Worm (Caenorhabditis elegans) whole organism, young adult: Measurements from ENCODE around the gene clc-20.

Experiments
- B0035.1 ChIP-seq: sonication (generic microtip); optimal IDR thresholded peaks from 2 replicates; lab custom pipeline; 2016; ENCODE audit warnings: missing genetic modification characterization, mild to moderate bottlenecking, missing compliant biosample characterization, missing genotype, missing genetic modification reagents
- B0336.3 ChIP-seq: fragments of 200-800 bp; sonication (Bioruptor generic); IDR thresholded peaks from 2 replicates; pipeline ENCODE4 v1.3.6; 2022; ENCODE audit warnings: missing genetic modification characterization, missing compliant biosample characterization
- F10E7.11 ChIP-seq: sonication (generic microtip); optimal IDR thresholded peaks from 2 replicates; lab custom pipeline; 2017; ENCODE audit warnings: mild to moderate bottlenecking, missing genetic modification characterization, moderate library complexity, missing compliant biosample characterization
- F23B12.7 ChIP-seq: sonication (generic microtip); optimal IDR thresholded peaks from 2 replicates; lab custom pipeline; 2017; ENCODE audit warnings: missing genetic modification characterization, mild to moderate bottlenecking, missing compliant biosample characterization, antibody characterized with exemption, moderate library complexity; ENCODE audit not compliant: insufficient read depth
- F33H1.4 ChIP-seq: fragments of 200-800 bp; sonication (Bioruptor generic); IDR thresholded peaks from 2 replicates; pipeline ENCODE4 v1.3.6; 2022; ENCODE audit warnings: missing genetic modification reagents, missing genetic modification characterization, missing compliant biosample characterization
- F39B2.1 ChIP-seq: fragments of 200-800 bp; sonication (Bioruptor generic); IDR thresholded peaks from 2 replicates; pipeline ENCODE4 v1.3.6; 2022; ENCODE audit warnings: missing genetic modification reagents, missing genetic modification characterization, missing compliant biosample characterization
- F55B11.4 ChIP-seq: sonication (generic microtip); optimal IDR thresholded peaks from 2 replicates; lab custom pipeline; 2016; ENCODE audit warnings: missing compliant biosample characterization, missing genetic modification characterization, borderline replicate concordance; ENCODE audit not compliant: insufficient read depth
- K11D2.4 ChIP-seq: fragments of 200-800 bp; sonication (Bioruptor generic); IDR thresholded peaks from 2 replicates; pipeline ENCODE4 v1.3.6; 2022; ENCODE audit warnings: missing genetic modification reagents, missing genetic modification characterization, missing compliant biosample characterization
- T07F8.4 ChIP-seq: sonication (generic microtip); optimal IDR thresholded peaks from 2 replicates; lab custom pipeline; 2016; ENCODE audit warnings: mild to moderate bottlenecking, missing genetic modification characterization, moderate library complexity, missing compliant biosample characterization
- aptf-2 ChIP-seq: fragments of 200-800 bp; sonication (Bioruptor generic); conservative IDR thresholded peaks from 2 replicates; pipeline ENCODE4 v1.3.6; 2022; ENCODE audit warnings: missing genetic modification reagents, missing genetic modification characterization, missing compliant biosample characterization
- attf-3 ChIP-seq: fragments of 200-800 bp; sonication (Bioruptor generic); conservative IDR thresholded peaks from 2 replicates; pipeline ENCODE4 v1.3.6; 2022; ENCODE audit warnings: missing genetic modification reagents, missing genetic modification characterization, missing compliant biosample characterization
- bed-1 ChIP-seq: fragments of 200-800 bp; sonication (Bioruptor generic); IDR thresholded peaks from 2 replicates; pipeline ENCODE4 v1.3.6; 2022; ENCODE audit warnings: missing genetic modification reagents, missing genetic modification characterization, missing compliant biosample characterization
- ceh-100 ChIP-seq: fragments of 200-800 bp; sonication (Bioruptor generic); IDR thresholded peaks from 2 replicates; pipeline ENCODE4 v1.3.6; 2022; ENCODE audit warnings: missing genetic modification reagents, missing genetic modification characterization, missing compliant biosample characterization
- ceh-27 ChIP-seq: fragments of 200-800 bp; sonication (Bioruptor generic); optimal IDR thresholded peaks from 2 replicates; lab custom pipeline; 2018; ENCODE audit warnings: mild to moderate bottlenecking, missing genetic modification characterization, moderate library complexity, missing compliant biosample characterization
- ceh-79 ChIP-seq: sonication (generic microtip); optimal IDR thresholded peaks from 2 replicates; lab custom pipeline; 2017; ENCODE audit warnings: mild to moderate bottlenecking, missing genetic modification characterization, missing compliant biosample characterization
- chd-7 ChIP-seq: sonication (generic microtip); optimal IDR thresholded peaks from 2 replicates; lab custom pipeline; 2016; ENCODE audit warnings: mild to moderate bottlenecking, missing genetic modification characterization, moderate library complexity, missing compliant biosample characterization
- dox-1 ChIP-seq: fragments of 200-800 bp; sonication (Bioruptor generic); IDR thresholded peaks from 2 replicates; pipeline ENCODE4 v1.3.6; 2022; ENCODE audit warnings: missing genetic modification reagents, missing genetic modification characterization, missing compliant biosample characterization
- efl-1 ChIP-seq: fragments of 150-350 bp; optimal IDR thresholded peaks from 2 replicates; lab custom pipeline; 2014; ENCODE audit warnings: missing biosample characterization, missing genetic modification reagents, missing genetic modification characterization
- egrh-3 ChIP-seq: fragments of 200-800 bp; sonication (Bioruptor generic); IDR thresholded peaks from 2 replicates; pipeline ENCODE4 v1.3.6; 2022; ENCODE audit warnings: missing genetic modification reagents, missing genetic modification characterization, missing compliant biosample characterization
- ets-4 ChIP-seq: fragments of 200-800 bp; sonication (Bioruptor generic); optimal IDR thresholded peaks from 2 replicates; lab custom pipeline; 2018; ENCODE audit warnings: mild to moderate bottlenecking, missing genetic modification characterization, missing compliant biosample characterization
- him-1 ChIP-seq: sonication (generic microtip); optimal IDR thresholded peaks from 2 replicates; lab custom pipeline; 2016; ENCODE audit warnings: missing genotype, missing genetic modification reagents, missing genetic modification characterization, missing compliant biosample characterization
- hrde-1 ChIP-seq: sonication (generic microtip); optimal IDR thresholded peaks from 2 replicates; lab custom pipeline; 2016; ENCODE audit warnings: missing genetic modification characterization, mild to moderate bottlenecking, missing compliant biosample characterization, moderate library complexity, missing genotype, missing genetic modification reagents, borderline replicate concordance
- lin-26 ChIP-seq: fragments of 200-800 bp; sonication (Bioruptor generic); IDR thresholded peaks from 2 replicates; pipeline ENCODE4 v1.3.6; 2022; ENCODE audit warnings: missing genetic modification reagents, missing genetic modification characterization, missing compliant biosample characterization
- lin-35 ChIP-seq, 3 experiments: fragments of 150-350 bp in 2 of 3; sonication (generic microtip) in 1 of 3; optimal IDR thresholded peaks; 2 replicates each; lab custom pipeline; 2014 to 2018; ENCODE audit warnings: missing biosample characterization in 3 of 3, missing genetic modification characterization in 3 of 3, missing genetic modification reagents in 3 of 3
- lsy-27 ChIP-seq: sonication (generic microtip); optimal IDR thresholded peaks from 2 replicates; lab custom pipeline; 2017; ENCODE audit warnings: missing genetic modification characterization, mild to moderate bottlenecking, missing compliant biosample characterization, antibody characterized with exemption, missing genotype, borderline replicate concordance; ENCODE audit not compliant: insufficient read depth
- madf-6 ChIP-seq: fragments of 200-800 bp; sonication (Bioruptor generic); IDR thresholded peaks from 2 replicates; pipeline ENCODE4 v1.3.6; 2022; ENCODE audit warnings: missing genetic modification reagents, missing genetic modification characterization, missing compliant biosample characterization
- madf-8 ChIP-seq: fragments of 200-800 bp; sonication (Bioruptor generic); conservative IDR thresholded peaks from 2 replicates; pipeline ENCODE4 v1.3.6; 2022; ENCODE audit warnings: missing genetic modification reagents, missing genetic modification characterization, missing compliant biosample characterization
- mcd-1 ChIP-seq: fragments of 200-800 bp; sonication (Bioruptor generic); IDR thresholded peaks from 2 replicates; pipeline ENCODE4 v1.3.6; 2022; ENCODE audit warnings: missing genetic modification reagents, missing genetic modification characterization, missing compliant biosample characterization
- mel-28 ChIP-seq: sonication (generic microtip); optimal IDR thresholded peaks from 2 replicates; lab custom pipeline; 2016; ENCODE audit warnings: borderline replicate concordance, mild to moderate bottlenecking, missing genetic modification characterization, missing compliant biosample characterization
- mes-4 ChIP-seq: sonication (generic microtip); optimal IDR thresholded peaks from 2 replicates; lab custom pipeline; 2016; ENCODE audit warnings: missing genotype, missing genetic modification characterization, missing compliant biosample characterization
- nhr-120 ChIP-seq: fragments of 200-800 bp; sonication (Bioruptor generic); IDR thresholded peaks from 2 replicates; pipeline ENCODE4 v1.3.6; 2022; ENCODE audit warnings: missing genetic modification characterization, missing compliant biosample characterization
- nhr-80 ChIP-seq: sonication (generic microtip); optimal IDR thresholded peaks from 2 replicates; lab custom pipeline; 2016; ENCODE audit warnings: missing genetic modification characterization, missing compliant biosample characterization
- pha-4 ChIP-seq: fragments of 150-350 bp; sonication (generic microtip); optimal IDR thresholded peaks from 2 replicates; lab custom pipeline; 2014; ENCODE audit warnings: missing biosample characterization, missing genetic modification reagents, missing genetic modification characterization
- sea-2 ChIP-seq: fragments of 200-800 bp; sonication (Bioruptor generic); IDR thresholded peaks from 2 replicates; pipeline ENCODE4 v1.3.6; 2022; ENCODE audit warnings: missing genetic modification characterization, missing compliant biosample characterization
- snpc-1.1 ChIP-seq: sonication (generic microtip); optimal IDR thresholded peaks from 2 replicates; lab custom pipeline; 2017; ENCODE audit warnings: missing genetic modification characterization, mild to moderate bottlenecking, missing compliant biosample characterization, antibody characterized with exemption, moderate library complexity, missing genotype, missing genetic modification reagents; ENCODE audit not compliant: insufficient read depth
- snpc-3.4 ChIP-seq: sonication (generic microtip); optimal IDR thresholded peaks from 2 replicates; lab custom pipeline; 2017; ENCODE audit warnings: missing genetic modification characterization, mild to moderate bottlenecking, missing compliant biosample characterization, antibody characterized with exemption, moderate library complexity, missing genotype, missing genetic modification reagents
- unc-62 ChIP-seq: fragments of 150-350 bp; optimal IDR thresholded peaks from 2 replicates; lab custom pipeline; 2014; ENCODE audit warnings: missing biosample characterization, missing genetic modification reagents, missing genetic modification characterization
- xnd-1 ChIP-seq: sonication (generic microtip); optimal IDR thresholded peaks from 2 replicates; lab custom pipeline; 2016; ENCODE audit warnings: missing genotype, missing genetic modification reagents, missing genetic modification characterization, missing compliant biosample characterization
- zfh-2 ChIP-seq: fragments of 200-800 bp; sonication (Bioruptor generic); conservative IDR thresholded peaks from 2 replicates; pipeline ENCODE4 v1.3.6; 2022; ENCODE audit warnings: missing genetic modification reagents, missing genetic modification characterization, missing compliant biosample characterization

clc-20 gene

ce11 chrIII:845485-845884 lies 26.9 kb upstream of the clc-20 start, which contains the start of gene K02F3.2 (continued):
- TF ChIP-seq F55B11.4 (tag; lab: Kevin White, UChicago) (no peak), nhr-80 (tag; lab: Kevin White, UChicago) (peak; percentile 48), pha-4 (no peak)

- peak; percentile 10 for TF ChIP-seq ceh-79 (tag; lab: Kevin White, UChicago)
- peak; percentile 27 for TF ChIP-seq efl-1 (GFP tag; lab: Kevin White, UChicago)
- no peak for TF ChIP-seq F39B2.1
- no peak for TF ChIP-seq mcd-1 (GFP tag; lab: Robert Waterston, UW)
- TF ChIP-seq madf-6: peak; percentile 14; the same call in 1 of the 2 replicates
- peak; percentile 35 for TF ChIP-seq snpc-3.4 (tag; lab: Kevin White, UChicago)
- TF ChIP-seq, all 124 proteins: peak for 4
These were observed 20.1 kb upstream of the clc-20 start, which contains the start of gene moma-1 for ce11 chrIII:852296-852695. TSS of gene moma-1 (minus strand) at chrIII:852396.

- TF ChIP-seq unc-62 (GFP tag; lab: Kevin White, UChicago): no peak
- no peak for TF ChIP-seq ceh-100
- TF ChIP-seq dox-1 (GFP tag; lab: Robert Waterston, UW): no peak
- peak; percentile 73; the same call in 1 of the 2 replicates for TF ChIP-seq egrh-3 (GFP tag; lab: Robert Waterston, UW)
- TF ChIP-seq lin-35 (GFP tag; optimal IDR thresholded peaks at IDR 0.05; lab: Kevin White, UChicago): no peak
- TF ChIP-seq efl-1 (GFP tag; lab: Kevin White, UChicago): no peak
- no peak for TF ChIP-seq chd-7 (tag; lab: Kevin White, UChicago)
- TF ChIP-seq mel-28 (tag; lab: Kevin White, UChicago): no peak
- TF ChIP-seq ets-4 (GFP tag; lab: Kevin White, UChicago): no peak
- TF ChIP-seq madf-8 (GFP tag; lab: Robert Waterston, UW): no peak
- peak; percentile 91 for TF ChIP-seq zfh-2 (GFP tag; lab: Robert Waterston, UW)
These were observed 19.0 kb upstream of the clc-20 start for ce11 chrIII:853414-853813.

ce11 chrIII:853859-854359 lies 18.5 kb upstream of the clc-20 start, which contains the start of the genes rnp-5 and tag-51:
TSS of gene rnp-5 (minus strand) at chrIII:853909.
TSS of gene tag-51 (plus strand) at chrIII:854221.
- no peak for TF ChIP-seq aptf-2 (GFP tag; lab: Robert Waterston, UW)
- TF ChIP-seq B0336.3: no peak
- TF ChIP-seq lin-26 (GFP tag; lab: Robert Waterston, UW): no peak
- peak; percentile 89 for TF ChIP-seq attf-3 (GFP tag; lab: Robert Waterston, UW)
- no peak for TF ChIP-seq hrde-1 (tag; lab: Kevin White, UChicago)
- no peak for TF ChIP-seq F10E7.11 (tag; lab: Kevin White, UChicago)
- TF ChIP-seq pha-4: no peak
- no peak for TF ChIP-seq ceh-27

ce11 chrIII:856260-856659 lies 16.1 kb upstream of the clc-20 start, which contains the start of gene K02F3.12:
TSS of gene K02F3.12 (plus strand) at chrIII:856560.
- TF ChIP-seq bed-1 (GFP tag; lab: Robert Waterston, UW) (no peak), T07F8.4 (no peak), xnd-1 (tag; lab: Kevin White, UChicago) (no peak), B0035.1 (tag; lab: Kevin White, UChicago) (no peak), unc-62 (GFP tag; lab: Kevin White, UChicago) (no peak), F23B12.7 (tag; lab: Kevin White, UChicago) (no peak), mes-4 (tag; lab: Kevin White, UChicago) (no peak), sea-2 (GFP tag; lab: Robert Waterston, UW) (no peak), attf-3 (GFP tag; lab: Robert Waterston, UW) (no peak), lsy-27 (tag; lab: Kevin White, UChicago) (no peak), him-1 (tag; lab: Kevin White, UChicago) (no peak), nhr-120 (no peak), F39B2.1 (no peak), ets-4 (GFP tag; lab: Kevin White, UChicago) (no peak), snpc-1.1 (tag; lab: Kevin White, UChicago) (no peak), aptf-2 (GFP tag; lab: Robert Waterston, UW) (no peak), F33H1.4 (no peak), K11D2.4 (GFP tag; lab: Robert Waterston, UW) (no peak)
